Fruit fly (Drosophila melanogaster): ENCODE data around the gene AstC.

Gene AstC

dm6 chr2L:11034495-11034894 lies 46.7 kb downstream of the AstC start, which contains the start of gene CG18666:
CG18666 (plus strand) TSS chr2L:11034795.
- no peak for TF ChIP-seq noc (tag; optimal IDR thresholded peaks at IDR 0.05)

- no peak for TF ChIP-seq noc (tag; optimal IDR thresholded peaks at IDR 0.05)
These were observed 48.8 kb downstream of the AstC start for dm6 chr2L:11032285-11032970.

- TF ChIP-seq noc (tag; optimal IDR thresholded peaks at IDR 0.05), result no peak
These were observed 53.2 kb downstream of the AstC start for dm6 chr2L:11027825-11028496.

dm6 chr2L:11027213-11027612 lies 54.0 kb downstream of the AstC start:
- no peak for TF ChIP-seq noc (tag; optimal IDR thresholded peaks at IDR 0.05)

Data from whole organism, larva.